Fruit fly (Drosophila melanogaster) whole organism, embryonic: ENCODE results near the gene Z600.

Source experiments
- CG11398 ChIP-seq: fragments of 200-800 bp; sonication (Bioruptor generic); optimal IDR thresholded peaks from 2 replicates; lab custom pipeline; 2016; ENCODE audit warnings: missing biosample characterization, missing genetic modification characterization
- CG12659 ChIP-seq: fragments of 200-800 bp; sonication (Bioruptor generic); optimal IDR thresholded peaks from 3 replicates; lab custom pipeline; 2017; ENCODE audit warnings: mild to moderate bottlenecking, missing biosample characterization, missing genetic modification reagents, missing genetic modification characterization
- CG12744 ChIP-seq: fragments of 200-800 bp; sonication (Bioruptor generic); optimal IDR thresholded peaks from 2 replicates; lab custom pipeline; 2016; ENCODE audit warnings: missing biosample characterization, missing genetic modification characterization
- CG15696 ChIP-seq: fragments of 200-800 bp; sonication (Bioruptor generic); optimal IDR thresholded peaks from 2 replicates; lab custom pipeline; 2019; ENCODE audit warnings: missing biosample characterization, mild to moderate bottlenecking, missing genetic modification characterization, moderate library complexity
- CG16815 ChIP-seq: fragments of 200-800 bp; sonication (Bioruptor generic); optimal IDR thresholded peaks from 3 replicates; lab custom pipeline; 2017; ENCODE audit warnings: missing biosample characterization, mild to moderate bottlenecking, missing genetic modification characterization
- CG16863 ChIP-seq: fragments of 200-800 bp; sonication (Bioruptor generic); optimal IDR thresholded peaks from 3 replicates; lab custom pipeline; 2016; ENCODE audit warnings: missing biosample characterization, missing genetic modification characterization
- CG17359 ChIP-seq: fragments of 200-800 bp; sonication (Bioruptor generic); optimal IDR thresholded peaks from 3 replicates; lab custom pipeline; 2018; ENCODE audit warnings: missing biosample characterization, mild to moderate bottlenecking, missing genetic modification characterization, moderate library complexity
- CG17361 ChIP-seq: fragments of 200-800 bp; sonication (Bioruptor generic); IDR thresholded peaks from 3 replicates; pipeline ENCODE4 v1.3.6; 2022; ENCODE audit warnings: missing biosample characterization, missing genetic modification characterization
- CG17612 ChIP-seq: fragments of 200-800 bp; sonication (Bioruptor generic); IDR thresholded peaks from 2 replicates; pipeline ENCODE4 v1.3.6; 2022; ENCODE audit warnings: missing biosample characterization, missing genetic modification characterization
- CG33557 ChIP-seq: fragments of 200-800 bp; sonication (Bioruptor generic); optimal IDR thresholded peaks from 2 replicates; lab custom pipeline; 2019; ENCODE audit warnings: missing biosample characterization, mild to moderate bottlenecking, missing genetic modification characterization, moderate library complexity
- CG34422 ChIP-seq: fragments of 200-800 bp; sonication (Bioruptor generic); IDR thresholded peaks from 3 replicates; pipeline ENCODE4 v1.3.6; 2022; ENCODE audit warnings: missing biosample characterization, missing genetic modification characterization
- CG3726 ChIP-seq: fragments of 200-800 bp; sonication (Bioruptor generic); IDR thresholded peaks from 3 replicates; pipeline ENCODE4, ENCODE4 v1.3.6; 2022; ENCODE audit warnings: missing biosample characterization, missing genetic modification characterization
- CG7357 ChIP-seq: fragments of 200-800 bp; sonication (Bioruptor generic); IDR thresholded peaks from 3 replicates; pipeline ENCODE4 v1.3.6; 2022; ENCODE audit warnings: missing biosample characterization, missing genetic modification characterization
- CG7745 ChIP-seq: fragments of 200-800 bp; sonication (Bioruptor generic); optimal IDR thresholded peaks from 2 replicates; lab custom pipeline; 2018; ENCODE audit warnings: missing biosample characterization, mild to moderate bottlenecking, missing genetic modification characterization, moderate library complexity
- CG8281 ChIP-seq: fragments of 200-800 bp; sonication (Bioruptor generic); optimal IDR thresholded peaks from 2 replicates; lab custom pipeline; 2018; ENCODE audit warnings: missing biosample characterization, mild to moderate bottlenecking, missing genetic modification characterization, moderate library complexity
- CG8944 ChIP-seq: fragments of 200-800 bp; sonication (Bioruptor generic); optimal IDR thresholded peaks from 3 replicates; lab custom pipeline; 2016; ENCODE audit warnings: missing biosample characterization, missing genetic modification characterization
- CrebB ChIP-seq: fragments of 200-800 bp; sonication (Bioruptor generic); optimal IDR thresholded peaks from 3 replicates; lab custom pipeline; 2018; ENCODE audit warnings: missing biosample characterization, mild to moderate bottlenecking, missing genetic modification characterization
- D19B ChIP-seq: fragments of 200-800 bp; sonication (Bioruptor generic); optimal IDR thresholded peaks from 2 replicates; lab custom pipeline; 2017; ENCODE audit warnings: missing biosample characterization, mild to moderate bottlenecking, missing genetic modification characterization
- Doc2 ChIP-seq: fragments of 200-800 bp; sonication (Bioruptor generic); IDR thresholded peaks from 2 replicates; pipeline ENCODE4 v1.3.6; 2022; ENCODE audit warnings: missing biosample characterization, missing genetic modification characterization
- Ets65A ChIP-seq: fragments of 200-800 bp; sonication (Bioruptor generic); peaks from one replicate; lab custom pipeline; 2016; ENCODE audit warnings: missing biosample characterization, missing genetic modification characterization
- Gug ChIP-seq: fragments of 200-800 bp; sonication (Bioruptor generic); IDR thresholded peaks from 4 replicates; pipeline ENCODE4 v1.3.6; 2022; ENCODE audit warnings: missing biosample characterization, missing genetic modification characterization
- H2.0 ChIP-seq: fragments of 200-800 bp; sonication (Bioruptor generic); IDR thresholded peaks from 2 replicates; pipeline ENCODE4 v1.3.6; 2022; ENCODE audit warnings: missing biosample characterization, missing genetic modification characterization
- MTF-1 ChIP-seq: fragments of 200-800 bp; sonication (Bioruptor generic); optimal IDR thresholded peaks from 2 replicates; lab custom pipeline; 2018; ENCODE audit warnings: missing biosample characterization, mild to moderate bottlenecking, missing genetic modification characterization, borderline replicate concordance
- Med ChIP-seq: fragments of 200-800 bp; sonication (Bioruptor generic); peaks from one replicate; lab custom pipeline; 2016; ENCODE audit warnings: missing biosample characterization, missing genetic modification characterization, mild to moderate bottlenecking, inconsistent platforms, moderate library complexity
- Poxn ChIP-seq: fragments of 200-800 bp; sonication (Bioruptor generic); IDR thresholded peaks from 2 replicates; pipeline ENCODE4 v1.3.6; 2022; ENCODE audit warnings: missing biosample characterization, missing genetic modification characterization
- Ptx1 ChIP-seq: fragments of 200-800 bp; sonication (Bioruptor generic); IDR thresholded peaks from 2 replicates; pipeline ENCODE4 v1.3.6; 2022; ENCODE audit warnings: missing biosample characterization, missing genetic modification characterization
- Sin3A ChIP-seq: fragments of >200 bp; optimal IDR thresholded peaks from 2 replicates; lab custom pipeline; 2018
- Sry-δ ChIP-seq: fragments of 200-800 bp; sonication (Bioruptor generic); optimal IDR thresholded peaks from 2 replicates; lab custom pipeline; 2016; ENCODE audit warnings: missing biosample characterization, missing genetic modification characterization
- Vsx1 ChIP-seq: fragments of 200-800 bp; sonication (Bioruptor generic); optimal IDR thresholded peaks from 2 replicates; lab custom pipeline; 2017; ENCODE audit warnings: missing biosample characterization, mild to moderate bottlenecking, missing genetic modification characterization, missing genetic modification reagents
- ab ChIP-seq: fragments of 200-800 bp; sonication (Bioruptor generic); optimal IDR thresholded peaks from 2 replicates; lab custom pipeline; 2016; ENCODE audit warnings: missing biosample characterization, missing genetic modification characterization
- ara ChIP-seq: fragments of 200-800 bp; sonication (Bioruptor generic); IDR thresholded peaks from 2 replicates; pipeline ENCODE4 v1.3.6; 2022; ENCODE audit warnings: missing biosample characterization, missing genetic modification characterization
- ase ChIP-seq: fragments of 200-800 bp; sonication (Bioruptor generic); IDR thresholded peaks from 3 replicates; pipeline ENCODE4 v1.3.6; 2022; ENCODE audit warnings: missing biosample characterization, missing genetic modification characterization
- bcd ChIP-seq: fragments of 200-800 bp; sonication (Bioruptor generic); optimal IDR thresholded peaks from 2 replicates; lab custom pipeline; 2017; ENCODE audit warnings: missing biosample characterization, mild to moderate bottlenecking, missing genetic modification characterization
- bigmax ChIP-seq: fragments of 200-800 bp; sonication (Bioruptor generic); optimal IDR thresholded peaks from 2 replicates; lab custom pipeline; 2018; ENCODE audit warnings: missing biosample characterization, mild to moderate bottlenecking, missing genetic modification characterization
- cas ChIP-seq: fragments of 200-800 bp; sonication (Bioruptor generic); IDR thresholded peaks from 2 replicates; pipeline ENCODE4 v1.3.6; 2022; ENCODE audit warnings: missing biosample characterization, missing genetic modification characterization
- chinmo ChIP-seq: fragments of 200-800 bp; sonication (Bioruptor generic); IDR thresholded peaks from 4 replicates; pipeline ENCODE4 v1.3.6; 2022; ENCODE audit warnings: missing biosample characterization, missing genetic modification characterization; ENCODE audit not compliant: partially characterized antibody
- crol ChIP-seq: fragments of 200-800 bp; sonication (Bioruptor generic); IDR thresholded peaks from 2 replicates; pipeline ENCODE4 v1.3.6; 2022; ENCODE audit warnings: missing biosample characterization, missing genetic modification characterization
- dati ChIP-seq: fragments of 200-800 bp; sonication (Bioruptor generic); IDR thresholded peaks from 2 replicates; pipeline ENCODE4 v1.3.6; 2022; ENCODE audit warnings: missing biosample characterization, missing genetic modification characterization
- dimm ChIP-seq: fragments of 200-800 bp; sonication (Bioruptor generic); IDR thresholded peaks from 2 replicates; pipeline ENCODE4 v1.3.6; 2022; ENCODE audit warnings: missing biosample characterization, missing genetic modification characterization
- dysf ChIP-seq: fragments of 200-800 bp; sonication (Bioruptor generic); IDR thresholded peaks from 3 replicates; pipeline ENCODE4 v1.3.6; 2022; ENCODE audit warnings: missing biosample characterization, missing genetic modification characterization
- fd3F ChIP-seq: fragments of 200-800 bp; sonication (Bioruptor generic); optimal IDR thresholded peaks from 2 replicates; lab custom pipeline; 2018; ENCODE audit warnings: missing biosample characterization, mild to moderate bottlenecking, missing genetic modification characterization, moderate library complexity
- h ChIP-seq: fragments of >200 bp; optimal IDR thresholded peaks from 2 replicates; lab custom pipeline; 2017
- pho ChIP-seq: fragments of 200-800 bp; sonication (Bioruptor generic); optimal IDR thresholded peaks from 2 replicates; lab custom pipeline; 2016; ENCODE audit warnings: missing biosample characterization, missing genetic modification characterization
- pros ChIP-seq: fragments of 200-800 bp; sonication (Bioruptor generic); optimal IDR thresholded peaks from 3 replicates; lab custom pipeline; 2019; ENCODE audit warnings: missing biosample characterization, mild to moderate bottlenecking, missing genetic modification characterization, moderate library complexity
- repo ChIP-seq: fragments of 200-800 bp; sonication (Bioruptor generic); optimal IDR thresholded peaks from 2 replicates; lab custom pipeline; 2016; ENCODE audit warnings: missing biosample characterization, missing genetic modification characterization
- schlank ChIP-seq: fragments of 200-800 bp; sonication (Bioruptor generic); optimal IDR thresholded peaks from 2 replicates; lab custom pipeline; 2018; ENCODE audit warnings: missing biosample characterization, mild to moderate bottlenecking, missing genetic modification characterization
- sens ChIP-seq: fragments of 200-800 bp; sonication (Bioruptor generic); peaks from one replicate; lab custom pipeline; 2016; ENCODE audit warnings: missing biosample characterization, missing genetic modification characterization
- sens-2 ChIP-seq: fragments of 200-800 bp; sonication (Bioruptor generic); IDR thresholded peaks from 2 replicates; pipeline ENCODE4 v1.3.6; 2022; ENCODE audit warnings: missing biosample characterization, missing genetic modification characterization
- sisA ChIP-seq: fragments of 200-800 bp; sonication (Bioruptor generic); IDR thresholded peaks from 2 replicates; pipeline ENCODE4 v1.3.6; 2022; ENCODE audit warnings: missing biosample characterization, missing genetic modification characterization
- unc-4 ChIP-seq: fragments of 200-800 bp; sonication (Bioruptor generic); IDR thresholded peaks from 2 replicates; pipeline ENCODE4 v1.3.6; 2022; ENCODE audit warnings: missing biosample characterization, missing genetic modification characterization; ENCODE audit not compliant: partially characterized antibody
- usp ChIP-seq: fragments of >200 bp; optimal IDR thresholded peaks from 2 replicates; lab custom pipeline; 2017; ENCODE audit warnings: missing biosample characterization, missing genetic modification characterization
- z ChIP-seq: fragments of 200-800 bp; sonication (Bioruptor generic); IDR thresholded peaks from 3 replicates; pipeline ENCODE4 v1.3.6; 2022; ENCODE audit warnings: missing biosample characterization, missing genetic modification characterization

Gene Z600

DNA sequence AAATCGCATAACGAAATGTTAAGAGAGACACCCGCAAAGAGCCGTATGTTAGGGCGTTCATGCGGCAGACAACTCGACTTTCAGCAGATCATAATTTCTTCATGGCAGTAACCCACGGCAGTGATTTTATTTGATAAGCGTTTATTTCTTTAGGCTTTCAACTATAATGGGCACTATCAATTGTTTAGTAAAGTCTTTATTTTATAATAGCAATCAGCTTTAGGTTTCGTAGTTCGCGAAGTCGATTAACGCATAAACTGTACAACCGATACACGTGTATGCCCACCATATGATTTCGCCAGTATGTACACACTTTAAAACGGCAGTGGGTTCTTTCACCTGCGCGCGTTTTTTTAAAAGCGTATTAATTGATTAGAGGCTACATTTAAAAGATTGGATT is 628 bp upstream of the Z600 start, which contains the start of gene CG7841 (continued):
- TF ChIP-seq Ets65A (GFP tag; lab: Kevin White, UChicago) (peak; percentile 98), dati (peak; percentile 87; the same call in 1 of the 2 replicates), dysf (GFP tag; lab: Robert Waterston, UW) (peak; percentile 96; the same call in 2 of the 3 replicates), usp (no peak), CG17612 (GFP tag; lab: Robert Waterston, UW) (peak; percentile 83; the same call in 1 of the 2 replicates), z (GFP tag; lab: Robert Waterston, UW) (peak; percentile 79), CG16863 (GFP tag; lab: Kevin White, UChicago) (peak; percentile 96), schlank (tag; lab: Kevin White, UChicago) (peak; percentile 97), dimm (GFP tag; lab: Robert Waterston, UW) (no peak), crol (GFP tag; lab: Robert Waterston, UW) (peak; percentile 58; the same call in 1 of the 2 replicates), bigmax (peak; percentile 80), Med (GFP tag; lab: Kevin White, UChicago) (peak; percentile 100), Ptx1 (GFP tag; lab: Robert Waterston, UW) (peak; percentile 93), sens (GFP tag; lab: Kevin White, UChicago) (peak; percentile 99), pho (GFP tag; lab: Kevin White, UChicago) (peak; percentile 96), CG7745 (peak; percentile 77), CG16815 (GFP tag; lab: Kevin White, UChicago) (peak; percentile 87), sens-2 (peak; percentile 97), ab (peak; percentile 86), fd3F (peak; percentile 96), bcd (GFP tag; lab: Kevin White, UChicago) (peak; percentile 96), CrebB (peak; percentile 99), ara (GFP tag; lab: Robert Waterston, UW) (peak; percentile 96), ase (GFP tag; lab: Robert Waterston, UW) (no peak; the same call in 2 of the 3 replicates), Vsx1 (GFP tag; lab: Kevin White, UChicago) (peak; percentile 95), CG7357 (peak; percentile 83), CG8944 (GFP tag; lab: Kevin White, UChicago) (peak; percentile 93), CG34422 (GFP tag; lab: Robert Waterston, UW) (peak; percentile 94), D19B (peak; percentile 86), H2.0 (GFP tag; lab: Robert Waterston, UW) (peak; percentile 92), cas (GFP tag; lab: Robert Waterston, UW) (peak; percentile 92; the same call in 1 of the 2 replicates), chinmo (no peak), h (lab: Kevin White, UChicago) (no peak), MTF-1 (GFP tag; lab: Kevin White, UChicago) (peak; percentile 97), CG17359 (tag; lab: Kevin White, UChicago) (peak; percentile 98), CG17361 (GFP tag; lab: Robert Waterston, UW) (peak; percentile 96), Gug (peak; percentile 75), CG8281 (tag; lab: Kevin White, UChicago) (peak; percentile 89), Poxn (no peak), CG15696 (tag; lab: Kevin White, UChicago) (peak; percentile 98), CG11398 (GFP tag; lab: Kevin White, UChicago) (peak; percentile 96), repo (GFP tag; lab: Kevin White, UChicago) (peak; percentile 97), Doc2 (no peak), CG12744 (GFP tag; lab: Kevin White, UChicago) (peak; percentile 97), Sin3A (lab: Kevin White, UChicago) (no peak), CG33557 (GFP tag; lab: Kevin White, UChicago) (peak; percentile 98), sisA (GFP tag; lab: Robert Waterston, UW) (no peak; the same call in 1 of the 2 replicates), pros (GFP tag; lab: Kevin White, UChicago) (peak; percentile 93), CG12659 (peak; percentile 99), CG3726 (GFP tag; lab: Robert Waterston, UW) (no peak; the same call in 2 of the 3 replicates), unc-4 (GFP tag; lab: Robert Waterston, UW) (no peak), Sry-δ (GFP tag; lab: Kevin White, UChicago) (peak; percentile 73)
